Worm (Caenorhabditis elegans) whole organism, early embryonic: ENCODE data around the gene sqd-1.

Experiments used
- B0310.2 ChIP-seq: sonication (generic microtip); optimal IDR thresholded peaks from 2 replicates; lab custom pipeline; 2016; ENCODE audit warnings: mild to moderate bottlenecking, missing genetic modification characterization, missing compliant biosample characterization
- F13C5.2 ChIP-seq: sonication (generic microtip); optimal IDR thresholded peaks from 2 replicates; lab custom pipeline; 2017; ENCODE audit warnings: mild to moderate bottlenecking, missing genetic modification characterization, inconsistent platforms, missing compliant biosample characterization
- aly-1 ChIP-seq: sonication (generic microtip); optimal IDR thresholded peaks from 2 replicates; lab custom pipeline; 2016; ENCODE audit warnings: missing genetic modification characterization, missing compliant biosample characterization
- ama-1 ChIP-seq: fragments of 150-350 bp; optimal IDR thresholded peaks from 2 replicates; lab custom pipeline; 2014
- ceh-13 ChIP-seq: fragments of 200-800 bp; sonication (Bioruptor generic); optimal IDR thresholded peaks from 2 replicates; lab custom pipeline; 2018; ENCODE audit warnings: mild to moderate bottlenecking, missing genetic modification characterization, missing compliant biosample characterization
- ceh-36 ChIP-seq: sonication (generic microtip); optimal IDR thresholded peaks from 2 replicates; lab custom pipeline; 2016; ENCODE audit warnings: missing genetic modification characterization, inconsistent platforms, missing compliant biosample characterization
- ets-7 ChIP-seq: sonication (generic microtip); optimal IDR thresholded peaks from 2 replicates; lab custom pipeline; 2016; ENCODE audit warnings: missing genotype, missing genetic modification characterization, missing compliant biosample characterization
- flt-1 ChIP-seq: fragments of 200-800 bp; sonication (Bioruptor generic); IDR thresholded peaks from 2 replicates; pipeline ENCODE4 v1.3.6; 2022; ENCODE audit warnings: missing genetic modification characterization, missing compliant biosample characterization
- hmbx-1 ChIP-seq: sonication (generic microtip); optimal IDR thresholded peaks from 2 replicates; lab custom pipeline; 2016; ENCODE audit warnings: mild to moderate bottlenecking, missing genetic modification characterization, missing compliant biosample characterization
- hmg-4 ChIP-seq: fragments of 200-800 bp; sonication (Bioruptor generic); optimal IDR thresholded peaks from 2 replicates; lab custom pipeline; 2018; ENCODE audit warnings: mild to moderate bottlenecking, missing genetic modification characterization, missing compliant biosample characterization
- hnd-1 ChIP-seq: sonication (generic microtip); optimal IDR thresholded peaks from 2 replicates; lab custom pipeline; 2016; ENCODE audit warnings: missing genetic modification characterization, missing compliant biosample characterization
- pes-1 ChIP-seq: fragments of 200-800 bp; sonication (Bioruptor generic); IDR thresholded peaks from 2 replicates; pipeline ENCODE4 v1.3.6; 2022; ENCODE audit warnings: missing genetic modification reagents, missing genetic modification characterization, missing compliant biosample characterization
- scrt-1 ChIP-seq: fragments of 200-800 bp; sonication (Bioruptor generic); IDR thresholded peaks from 2 replicates; pipeline ENCODE4 v1.3.6; 2022; ENCODE audit warnings: missing genetic modification characterization, missing compliant biosample characterization
- sea-1 ChIP-seq: fragments of 200-800 bp; sonication (Bioruptor generic); conservative IDR thresholded peaks from 2 replicates; pipeline ENCODE4 v1.3.6; 2022; ENCODE audit warnings: missing genetic modification characterization, missing compliant biosample characterization
- tbx-11 ChIP-seq: fragments of 200-800 bp; sonication (Bioruptor generic); IDR thresholded peaks from 2 replicates; pipeline ENCODE4 v1.3.6; 2022; ENCODE audit warnings: missing genetic modification characterization, missing compliant biosample characterization
- tbx-37 ChIP-seq: fragments of 200-800 bp; sonication (Bioruptor generic); conservative IDR thresholded peaks from 2 replicates; pipeline ENCODE4 v1.3.6; 2022; ENCODE audit warnings: missing genetic modification reagents, missing genetic modification characterization, missing compliant biosample characterization
- tra-4 ChIP-seq: sonication (generic microtip); optimal IDR thresholded peaks from 2 replicates; lab custom pipeline; 2017; ENCODE audit warnings: missing genetic modification characterization, missing compliant biosample characterization

The sqd-1 gene

DNA sequence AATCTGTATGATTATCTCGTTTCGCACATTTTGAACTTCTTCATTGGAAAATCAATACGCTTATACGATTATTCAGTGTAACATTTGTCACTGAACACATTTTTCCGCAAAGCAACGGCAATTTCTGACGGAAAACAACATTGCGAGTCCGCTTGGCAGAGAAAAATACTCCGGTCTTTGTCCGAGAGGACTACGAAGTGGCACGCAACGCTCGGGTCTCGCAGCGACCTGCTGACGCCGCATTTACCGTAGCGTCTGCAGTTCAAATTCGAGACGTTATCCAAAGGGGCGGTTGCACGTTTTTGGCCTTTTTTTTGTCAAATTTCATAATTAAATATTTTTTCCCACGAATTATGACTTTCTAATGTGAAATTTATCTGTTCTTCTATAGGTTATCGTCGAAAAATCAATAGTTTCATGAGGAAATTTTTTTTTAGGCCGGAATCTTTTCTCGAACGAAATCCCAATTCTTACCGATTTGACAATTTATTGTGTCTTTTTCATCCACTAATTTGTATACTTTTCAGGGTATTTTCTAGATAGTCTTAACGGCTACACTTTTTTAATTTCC is at the start of gene sqd-1:
TSS of gene sqd-1 (plus strand) at position 521 of the 571 bp plus-strand sequence.
- no peak for TF ChIP-seq scrt-1 (GFP tag; lab: Robert Waterston, UW)
- no peak for TF ChIP-seq aly-1 (tag; lab: Kevin White, UChicago)
- peak; percentile 63; the same call in 1 of the 2 replicates for TF ChIP-seq flt-1 (GFP tag; lab: Robert Waterston, UW)
- no peak for TF ChIP-seq hnd-1 (tag; lab: Kevin White, UChicago)
- peak; percentile 49; the same call in 1 of the 2 replicates for TF ChIP-seq tbx-11 (GFP tag; lab: Robert Waterston, UW)
- TF ChIP-seq ceh-13 (GFP tag; lab: Kevin White, UChicago) = no peak
- TF ChIP-seq tra-4 (tag; lab: Kevin White, UChicago) = no peak
- TF ChIP-seq hmg-4 (GFP tag; lab: Kevin White, UChicago) = peak; percentile 73
- no peak for TF ChIP-seq ets-7 (tag; lab: Kevin White, UChicago)
- peak; percentile 54; the same call in 1 of the 2 replicates for TF ChIP-seq pes-1 (GFP tag; lab: Robert Waterston, UW)
- no peak for TF ChIP-seq ceh-36 (tag; lab: Kevin White, UChicago)
- TF ChIP-seq F13C5.2 (tag; lab: Kevin White, UChicago) = peak; percentile 80
- peak; percentile 54; the same call in 1 of the 2 replicates for TF ChIP-seq tbx-37 (GFP tag; lab: Robert Waterston, UW)

DNA sequence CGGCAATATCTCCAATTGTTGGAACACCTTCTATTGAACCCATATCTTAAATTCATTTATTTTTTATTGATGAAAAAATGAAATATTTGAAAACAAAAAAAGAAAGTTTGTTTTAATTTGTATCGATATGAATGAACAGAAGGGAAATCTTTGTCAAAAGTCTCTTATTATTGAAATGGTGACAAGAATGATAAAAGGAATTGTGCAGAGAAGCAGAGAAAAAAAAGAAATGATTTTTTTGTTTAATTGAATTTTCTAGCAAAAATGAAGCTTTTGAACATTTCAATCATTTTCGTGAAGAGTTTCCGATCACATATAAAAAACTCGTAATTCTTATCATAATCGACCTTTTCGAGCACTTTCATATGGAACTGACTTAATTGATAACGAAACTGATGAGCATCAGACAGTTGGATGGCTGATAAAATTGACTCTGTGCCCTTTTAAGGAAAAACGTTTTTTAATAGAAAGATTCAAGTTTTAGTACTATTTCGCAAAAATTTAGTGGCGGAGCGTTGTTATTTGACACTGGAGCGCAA is 48.2 kb upstream of the sqd-1 start, which contains the start of the genes aat-4 and T13A10.1:
TSS of gene aat-4 (minus strand) at position 51 of the 539 bp plus-strand sequence.
TSS of gene T13A10.1 (plus strand) at position 411 of the 539 bp plus-strand sequence.
- TF ChIP-seq hnd-1 (tag; lab: Kevin White, UChicago) (no peak), aly-1 (tag; lab: Kevin White, UChicago) (no peak)

ce11 chrIV:6279392-6279791 is 44.6 kb upstream of the sqd-1 start, which contains the start of gene sams-5:
Gene sams-5 (minus strand): TSS chrIV:6279522.
- no peak for TF ChIP-seq B0310.2 (tag; lab: Kevin White, UChicago)
- TF ChIP-seq ceh-36 (tag; lab: Kevin White, UChicago) = no peak
- TF ChIP-seq ets-7 (tag; lab: Kevin White, UChicago) = no peak
- TF ChIP-seq tbx-37 (GFP tag; lab: Robert Waterston, UW) = no peak
- no peak for TF ChIP-seq scrt-1 (GFP tag; lab: Robert Waterston, UW)
- no peak for TF ChIP-seq tbx-11 (GFP tag; lab: Robert Waterston, UW)
- TF ChIP-seq pes-1 (GFP tag; lab: Robert Waterston, UW) = no peak
- no peak for TF ChIP-seq flt-1 (GFP tag; lab: Robert Waterston, UW)
- TF ChIP-seq hmg-4 (GFP tag; lab: Kevin White, UChicago) = no peak
- no peak for TF ChIP-seq tra-4 (tag; lab: Kevin White, UChicago)
- TF ChIP-seq hnd-1 (tag; lab: Kevin White, UChicago) = no peak
- no peak for TF ChIP-seq aly-1 (tag; lab: Kevin White, UChicago)
- TF ChIP-seq F13C5.2 (tag; lab: Kevin White, UChicago) = no peak
- TF ChIP-seq hmbx-1 (tag; lab: Kevin White, UChicago) = no peak
- TF ChIP-seq sea-1 = no peak
- no peak for TF ChIP-seq ama-1
- no peak for TF ChIP-seq ceh-13 (GFP tag; lab: Kevin White, UChicago)

ce11 chrIV:6282143-6282542 is 41.8 kb upstream of the sqd-1 start, which contains the start of gene srv-32:
Gene srv-32 (minus strand): TSS chrIV:6282243.
- TF ChIP-seq pes-1 (GFP tag; lab: Robert Waterston, UW) = no peak
- no peak for TF ChIP-seq ets-7 (tag; lab: Kevin White, UChicago)
- no peak for TF ChIP-seq scrt-1 (GFP tag; lab: Robert Waterston, UW)
- TF ChIP-seq sea-1 = no peak
- no peak for TF ChIP-seq ceh-36 (tag; lab: Kevin White, UChicago)
- TF ChIP-seq aly-1 (tag; lab: Kevin White, UChicago) = no peak
- no peak for TF ChIP-seq tbx-37 (GFP tag; lab: Robert Waterston, UW)
- no peak for TF ChIP-seq hmbx-1 (tag; lab: Kevin White, UChicago)
- TF ChIP-seq hmg-4 (GFP tag; lab: Kevin White, UChicago) = no peak
- no peak for TF ChIP-seq flt-1 (GFP tag; lab: Robert Waterston, UW)
- TF ChIP-seq ama-1 = no peak

ce11 chrIV:6284277-6284676 is 39.7 kb upstream of the sqd-1 start, which contains the start of gene ops-1:
Gene ops-1 (minus strand): TSS chrIV:6284377.
- TF ChIP-seq F13C5.2 (tag; lab: Kevin White, UChicago) (no peak), ama-1 (no peak), sea-1 (no peak), ets-7 (tag; lab: Kevin White, UChicago) (no peak), B0310.2 (tag; lab: Kevin White, UChicago) (no peak), ceh-36 (tag; lab: Kevin White, UChicago) (no peak), pes-1 (GFP tag; lab: Robert Waterston, UW) (no peak), tra-4 (tag; lab: Kevin White, UChicago) (no peak), tbx-11 (GFP tag; lab: Robert Waterston, UW) (no peak), aly-1 (tag; lab: Kevin White, UChicago) (no peak)

- TF ChIP-seq F13C5.2 (tag; lab: Kevin White, UChicago) (no peak), ceh-13 (GFP tag; lab: Kevin White, UChicago) (no peak), hmbx-1 (tag; lab: Kevin White, UChicago) (no peak), B0310.2 (tag; lab: Kevin White, UChicago) (no peak), hmg-4 (GFP tag; lab: Kevin White, UChicago) (no peak), tbx-11 (GFP tag; lab: Robert Waterston, UW) (no peak), pes-1 (GFP tag; lab: Robert Waterston, UW) (no peak), sea-1 (no peak), hnd-1 (tag; lab: Kevin White, UChicago) (no peak), tbx-37 (GFP tag; lab: Robert Waterston, UW) (no peak), ets-7 (tag; lab: Kevin White, UChicago) (no peak), tra-4 (tag; lab: Kevin White, UChicago) (no peak), ceh-36 (tag; lab: Kevin White, UChicago) (no peak), scrt-1 (GFP tag; lab: Robert Waterston, UW) (no peak), ama-1 (no peak), aly-1 (tag; lab: Kevin White, UChicago) (no peak), flt-1 (GFP tag; lab: Robert Waterston, UW) (no peak)
These were observed 33.2 kb upstream of the sqd-1 start, which contains the start of gene srv-24 for ce11 chrIV:6290741-6291140. Gene srv-24 (minus strand): TSS chrIV:6290841.
